Worm (Caenorhabditis elegans): Measurements from ENCODE around the gene tbx-8.
A peak's percentile ranks its signal among the peaks of the same experiment; 100 is the strongest.

tbx-8 gene

DNA sequence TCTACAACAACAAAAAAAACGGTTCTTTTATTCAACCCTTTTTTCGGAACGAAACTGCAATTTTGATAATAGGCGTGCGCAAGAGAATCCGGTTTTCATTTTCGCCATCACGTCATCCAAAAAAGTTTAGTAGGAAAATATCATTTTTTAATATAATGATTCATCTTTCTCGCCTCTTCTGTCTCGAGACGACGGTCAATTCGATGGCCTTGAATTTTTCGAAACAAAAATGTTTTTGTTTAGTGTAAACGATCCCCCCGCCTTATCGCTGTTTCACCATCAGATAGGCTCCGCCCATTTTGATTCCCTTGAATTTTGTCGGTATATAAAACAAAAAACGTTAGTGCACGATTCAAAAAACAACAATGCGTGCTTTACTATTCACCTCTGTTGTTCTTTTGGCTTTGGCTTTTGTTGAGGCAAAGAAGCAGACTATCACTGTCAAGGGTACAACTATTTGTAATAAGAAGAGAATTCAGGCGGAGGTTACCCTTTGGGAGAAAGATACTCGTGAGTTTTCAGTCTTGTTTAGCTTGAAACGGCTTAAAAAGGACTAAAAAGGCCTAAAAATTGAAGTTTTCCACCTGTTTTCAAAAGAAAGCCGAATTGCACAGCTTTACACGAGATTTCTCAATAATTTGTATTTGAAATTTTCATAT, 9.5 kb upstream of the tbx-8 start, which contains the start of gene ttr-15 (continued):
- TF ChIP-seq daf-12 (tag; optimal IDR thresholded peaks at IDR 0.05) (no peak), F44E2.7 (GFP tag; IDR thresholded peaks at IDR 0.05) (no peak), lim-7 (GFP tag; IDR thresholded peaks at IDR 0.05) (no peak), cey-2 (tag; optimal IDR thresholded peaks at IDR 0.05; ENCODE audit: borderline replicate concordance, insufficient read depth) (no peak), snpc-4 (tag; optimal IDR thresholded peaks at IDR 0.05) (no peak), mxl-3 (GFP tag; optimal IDR thresholded peaks at IDR 0.05) (peak; percentile 24), arid-1 (GFP tag; conservative IDR thresholded peaks at IDR 0.05) (no peak), spr-1 (tag; optimal IDR thresholded peaks at IDR 0.05) (no peak), ces-1 (GFP tag; optimal IDR thresholded peaks at IDR 0.05) (no peak), F49E8.2 (tag; optimal IDR thresholded peaks at IDR 0.05; ENCODE audit: borderline replicate concordance) (no peak), tag-97 (GFP tag; IDR thresholded peaks at IDR 0.05) (no peak), tra-1 (GFP tag; IDR thresholded peaks at IDR 0.05) (0 out of 2 replicates have a peak, but pooled peaks have one; percentile 28), ceh-20 (GFP tag; IDR thresholded peaks at IDR 0.05) (no peak), mxl-2 (GFP tag; conservative IDR thresholded peaks at IDR 0.05) (no peak), mdl-1 (tag; optimal IDR thresholded peaks at IDR 0.05) (peak in 1 of 2 experiments; percentile 12)

ce11 chrIII:10338992-10339852, 7.9 kb upstream of the tbx-8 start:
- TF ChIP-seq F44E2.7 (GFP tag; IDR thresholded peaks at IDR 0.05) (no peak), zfp-3 (GFP tag; conservative IDR thresholded peaks at IDR 0.05) (peak; percentile 74; the same call in 1 of the 2 replicates), pqm-1 (tag; optimal IDR thresholded peaks at IDR 0.05) (no peak), unc-62 (GFP tag; optimal IDR thresholded peaks at IDR 0.05 in 1 of 2) (peak in 1 of 2 experiments; percentile 8), unc-62 (tag; optimal IDR thresholded peaks at IDR 0.05) (no peak), nhr-111 (GFP tag; optimal IDR thresholded peaks at IDR 0.05) (no peak), lsy-2 (tag; optimal IDR thresholded peaks at IDR 0.05) (peak in 1 of 2 experiments; percentile 51), nhr-28 (tag; optimal IDR thresholded peaks at IDR 0.05) (peak; percentile 11), duxl-1 (tag; optimal IDR thresholded peaks at IDR 0.05; ENCODE audit: poor library complexity) (no peak), nhr-25 (tag; optimal IDR thresholded peaks at IDR 0.05; ENCODE audit: borderline replicate concordance, insufficient read depth) (peak; percentile 56), dve-1 (tag; optimal IDR thresholded peaks at IDR 0.05; ENCODE audit: insufficient read depth) (peak; percentile 53), hmg-1.1 (GFP tag; IDR thresholded peaks at IDR 0.05) (no peak), aha-1 (tag) (peak; percentile 62), ama-1 (optimal IDR thresholded peaks at IDR 0.05) (peak; percentile 84)

DNA sequence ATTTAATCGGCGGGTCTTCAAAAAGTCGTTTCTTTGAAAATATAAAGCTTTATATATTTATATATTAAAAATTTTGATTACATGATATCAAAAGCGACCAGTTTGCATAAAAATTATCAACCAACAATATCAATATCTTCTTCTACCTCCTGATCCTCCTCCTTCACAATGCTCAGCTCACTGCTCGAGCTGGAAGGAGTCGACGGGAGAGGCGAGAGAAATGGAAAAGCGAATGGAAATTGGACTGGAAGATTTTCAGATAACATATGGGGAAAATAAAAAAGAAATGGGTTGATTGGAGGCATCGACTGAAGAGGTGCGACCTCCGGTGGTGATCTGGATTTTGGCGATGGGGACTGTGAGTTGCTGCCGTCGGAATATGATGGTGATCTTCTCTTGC, 7.2 kb upstream of the tbx-8 start:
- TF ChIP-seq aha-1 (tag) (peak; percentile 69), ces-1 (GFP tag; optimal IDR thresholded peaks at IDR 0.05) (no peak)

- TF ChIP-seq snpc-4 (tag; optimal IDR thresholded peaks at IDR 0.05): no peak
- no peak for TF ChIP-seq nhr-25 (tag; optimal IDR thresholded peaks at IDR 0.05; ENCODE audit: borderline replicate concordance, insufficient read depth)
- no peak for TF ChIP-seq nhr-28 (tag; optimal IDR thresholded peaks at IDR 0.05)
- no peak for TF ChIP-seq Y105C5A.15 (GFP tag; IDR thresholded peaks at IDR 0.05)
- TF ChIP-seq jun-1 (tag; optimal IDR thresholded peaks at IDR 0.05): no peak
- TF ChIP-seq Y5F2A.4 (GFP tag; optimal IDR thresholded peaks at IDR 0.05): no peak
- TF ChIP-seq ceh-44 (GFP tag; IDR thresholded peaks at IDR 0.05): no peak
- TF ChIP-seq attf-4 (tag; optimal IDR thresholded peaks at IDR 0.05): no peak
- no peak for TF ChIP-seq fkh-10 (GFP tag; optimal IDR thresholded peaks at IDR 0.05)
- TF ChIP-seq R02D3.7 (tag; optimal IDR thresholded peaks at IDR 0.05): no peak
- TF ChIP-seq ceh-28 (tag; optimal IDR thresholded peaks at IDR 0.05): no peak
- no peak for TF ChIP-seq nhr-77 (tag; optimal IDR thresholded peaks at IDR 0.05)
- no peak for TF ChIP-seq T26A8.4 (GFP tag; IDR thresholded peaks at IDR 0.05)
- TF ChIP-seq dmd-6 (GFP tag; IDR thresholded peaks at IDR 0.05): no peak
- no peak for TF ChIP-seq pha-4 (GFP tag; IDR thresholded peaks at IDR 0.05)
- TF ChIP-seq pha-4 (tag; optimal IDR thresholded peaks at IDR 0.05): no peak
Observed at ce11 chrIII:10341758-10342157, 5.4 kb upstream of the tbx-8 start, which contains the start of gene tbx-9. TSS of gene tbx-9 (minus strand) at chrIII:10341858.

All from whole organism, L4 larva.